Worm (Caenorhabditis elegans): Measurements from ENCODE around the gene C04B4.5.

Gene C04B4.5

ce11 chrX:12288254-12288653 is at the start of gene C04B4.5:
Gene C04B4.5 (minus strand): TSS chrX:12288354.
- TF ChIP-seq nhr-2 (tag; optimal IDR thresholded peaks at IDR 0.05) (no peak), ceh-83 (GFP tag; optimal IDR thresholded peaks at IDR 0.05) (no peak), nhr-28 (tag; optimal IDR thresholded peaks at IDR 0.05) (no peak), tbx-8 (GFP tag; optimal IDR thresholded peaks at IDR 0.05) (no peak), ztf-11 (tag; optimal IDR thresholded peaks at IDR 0.05) (no peak), elt-1 (tag; optimal IDR thresholded peaks at IDR 0.05; ENCODE audit: borderline replicate concordance, insufficient read depth) (no peak), sptf-1 (tag; optimal IDR thresholded peaks at IDR 0.05) (no peak), unc-39 (tag; optimal IDR thresholded peaks at IDR 0.05) (no peak), zip-8 (tag; optimal IDR thresholded peaks at IDR 0.05) (no peak), blmp-1 (tag; optimal IDR thresholded peaks at IDR 0.05) (no peak), lin-32 (GFP tag; optimal IDR thresholded peaks at IDR 0.05) (no peak), sem-2 (GFP tag; optimal IDR thresholded peaks at IDR 0.05) (no peak), mep-1 (tag; optimal IDR thresholded peaks at IDR 0.05) (no peak), bed-3 (GFP tag; optimal IDR thresholded peaks at IDR 0.05) (no peak), lin-13 (tag; optimal IDR thresholded peaks at IDR 0.05) (no peak), ham-2 (GFP tag; optimal IDR thresholded peaks at IDR 0.05) (no peak)

DNA sequence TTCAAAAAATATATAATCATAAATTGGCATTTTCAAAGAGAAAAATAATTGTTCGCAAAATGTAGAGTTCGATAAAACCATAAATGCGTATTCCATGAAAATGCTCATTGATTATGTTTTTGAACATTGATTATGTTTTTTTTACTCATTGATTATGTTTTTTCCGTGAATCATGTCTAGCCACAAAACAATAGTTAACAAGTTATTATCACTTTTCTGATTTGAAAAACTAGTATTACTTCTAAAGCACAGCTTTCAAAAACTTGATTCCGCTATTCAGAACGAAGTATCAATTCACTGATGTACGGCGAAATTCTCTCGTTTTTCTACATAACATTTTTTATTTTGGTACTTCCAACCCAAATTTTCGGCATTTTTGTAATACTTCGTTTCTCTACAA is 47.7 kb upstream of the C04B4.5 start, which contains the start of gene srd-48:
TSS of gene srd-48 (plus strand) at position 301 of the 400 bp plus-strand sequence.
- TF ChIP-seq nhr-76 (tag; optimal IDR thresholded peaks at IDR 0.05), result no peak
- TF ChIP-seq ces-1 (GFP tag; optimal IDR thresholded peaks at IDR 0.05), result no peak
- no peak for TF ChIP-seq ceh-83 (GFP tag; optimal IDR thresholded peaks at IDR 0.05)
- TF ChIP-seq sem-2 (GFP tag; optimal IDR thresholded peaks at IDR 0.05), result no peak
- TF ChIP-seq hlh-1 (tag; optimal IDR thresholded peaks at IDR 0.05), result no peak
- no peak for TF ChIP-seq lsy-2 (tag; optimal IDR thresholded peaks at IDR 0.05)
- TF ChIP-seq cnd-1 (tag; optimal IDR thresholded peaks at IDR 0.05), result no peak
- TF ChIP-seq M03D4.4 (tag; optimal IDR thresholded peaks at IDR 0.05), result no peak
- no peak for TF ChIP-seq ham-2 (GFP tag; optimal IDR thresholded peaks at IDR 0.05)
- TF ChIP-seq nhr-2 (tag; optimal IDR thresholded peaks at IDR 0.05), result no peak
- no peak for TF ChIP-seq lin-32 (GFP tag; optimal IDR thresholded peaks at IDR 0.05)
- TF ChIP-seq ceh-43 (GFP tag; optimal IDR thresholded peaks at IDR 0.05), result no peak
- no peak for TF ChIP-seq elt-3 (tag; optimal IDR thresholded peaks at IDR 0.05)

DNA sequence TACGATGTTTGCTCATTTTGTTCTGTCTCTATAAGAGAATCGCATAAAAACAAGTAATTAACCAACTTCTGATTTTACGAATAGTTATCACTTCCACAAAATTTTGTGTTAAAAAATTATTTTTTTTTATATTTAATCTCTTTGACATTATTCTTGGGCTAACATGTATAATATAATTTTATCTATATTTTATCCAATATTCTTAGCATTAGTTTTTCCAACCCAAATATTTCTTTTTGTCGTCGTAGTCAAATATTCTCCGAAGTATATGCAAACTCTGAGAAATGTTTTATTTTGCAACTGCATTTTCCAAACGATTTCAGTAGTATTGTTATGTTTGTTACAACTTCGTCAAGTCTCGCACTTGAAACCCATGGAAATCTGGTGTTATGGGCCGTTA is 45.3 kb upstream of the C04B4.5 start, which contains the start of gene srd-47:
TSS of gene srd-47 (plus strand) at position 164 of the 400 bp plus-strand sequence.
- no peak for TF ChIP-seq mls-2 (tag; optimal IDR thresholded peaks at IDR 0.05)
- TF ChIP-seq zip-8 (tag; optimal IDR thresholded peaks at IDR 0.05), result no peak
- TF ChIP-seq ceh-43 (GFP tag; optimal IDR thresholded peaks at IDR 0.05), result no peak
- no peak for TF ChIP-seq mab-5 (tag; optimal IDR thresholded peaks at IDR 0.05)
- TF ChIP-seq drap-1 (GFP tag; optimal IDR thresholded peaks at IDR 0.05), result no peak
- no peak for TF ChIP-seq nhr-76 (tag; optimal IDR thresholded peaks at IDR 0.05)
- no peak for TF ChIP-seq ztf-11 (tag; optimal IDR thresholded peaks at IDR 0.05)
- no peak for TF ChIP-seq nhr-237 (tag; optimal IDR thresholded peaks at IDR 0.05)
- TF ChIP-seq ham-2 (GFP tag; optimal IDR thresholded peaks at IDR 0.05), result no peak
- TF ChIP-seq pha-4 (tag; optimal IDR thresholded peaks at IDR 0.05), result no peak
- TF ChIP-seq tbx-8 (GFP tag; optimal IDR thresholded peaks at IDR 0.05), result no peak
- no peak for TF ChIP-seq unc-62 (GFP tag; optimal IDR thresholded peaks at IDR 0.05)
- no peak for TF ChIP-seq snpc-4 (tag; optimal IDR thresholded peaks at IDR 0.05)

- TF ChIP-seq ceh-43 (GFP tag; optimal IDR thresholded peaks at IDR 0.05) (no peak), unc-62 (GFP tag; optimal IDR thresholded peaks at IDR 0.05) (no peak), bed-3 (GFP tag; optimal IDR thresholded peaks at IDR 0.05) (no peak), zip-8 (tag; optimal IDR thresholded peaks at IDR 0.05) (no peak), nhr-28 (tag; optimal IDR thresholded peaks at IDR 0.05) (no peak), pha-4 (tag; optimal IDR thresholded peaks at IDR 0.05) (no peak), mls-2 (tag; optimal IDR thresholded peaks at IDR 0.05) (no peak), nhr-2 (tag; optimal IDR thresholded peaks at IDR 0.05) (no peak), drap-1 (GFP tag; optimal IDR thresholded peaks at IDR 0.05) (no peak), flh-1 (GFP tag; optimal IDR thresholded peaks at IDR 0.05) (no peak), blmp-1 (tag; optimal IDR thresholded peaks at IDR 0.05) (no peak), lin-13 (tag; optimal IDR thresholded peaks at IDR 0.05) (no peak), hlh-1 (tag; optimal IDR thresholded peaks at IDR 0.05) (no peak), ham-2 (GFP tag; optimal IDR thresholded peaks at IDR 0.05) (no peak), nhr-237 (tag; optimal IDR thresholded peaks at IDR 0.05) (no peak), mep-1 (tag; optimal IDR thresholded peaks at IDR 0.05) (no peak)
Measured at ce11 chrX:12331795-12332194, 43.6 kb upstream of the C04B4.5 start, which contains the start of gene srd-46. Gene srd-46 (plus strand): TSS chrX:12332095.

Data from whole organism, mixed stage, embryonic.